Fruit fly (Drosophila melanogaster) whole organism, embryonic: Measurements from ENCODE around the gene CG8925.

Experiments used
- Ada2b ChIP-seq: fragments of 200-800 bp; sonication (Bioruptor generic); IDR thresholded peaks from 2 replicates; pipeline ENCODE4 v1.3.6; 2022; ENCODE audit warnings: missing biosample characterization, missing genetic modification characterization
- B-H2 ChIP-seq: fragments of 200-800 bp; sonication (Bioruptor generic); optimal IDR thresholded peaks from 2 replicates; lab custom pipeline; 2018; ENCODE audit warnings: missing biosample characterization, mild to moderate bottlenecking, missing genetic modification characterization
- C15 ChIP-seq: fragments of 200-800 bp; sonication (Bioruptor generic); IDR thresholded peaks from 3 replicates; pipeline ENCODE4 v1.3.6; 2022; ENCODE audit warnings: missing biosample characterization, missing genetic modification characterization
- CG11456 ChIP-seq: fragments of 200-800 bp; sonication (Bioruptor generic); IDR thresholded peaks from 3 replicates; pipeline ENCODE4 v1.3.6; 2022; ENCODE audit warnings: missing biosample characterization, missing genetic modification characterization
- CG13123 ChIP-seq: fragments of 200-800 bp; sonication (Bioruptor generic); optimal IDR thresholded peaks from 2 replicates; lab custom pipeline; 2016; ENCODE audit warnings: missing biosample characterization, missing genetic modification characterization
- CG13287 ChIP-seq: fragments of 200-800 bp; sonication (Bioruptor generic); IDR thresholded peaks from 2 replicates; pipeline ENCODE4 v1.3.6; 2022; ENCODE audit warnings: missing biosample characterization, missing genetic modification characterization; ENCODE audit not compliant: partially characterized antibody
- CG13624 ChIP-seq: fragments of 200-800 bp; sonication (Bioruptor generic); optimal IDR thresholded peaks from 2 replicates; lab custom pipeline; 2016; ENCODE audit warnings: missing biosample characterization, missing genetic modification characterization
- CG15269 ChIP-seq: fragments of 200-800 bp; sonication (Bioruptor generic); optimal IDR thresholded peaks from 2 replicates; lab custom pipeline; 2018; ENCODE audit warnings: missing biosample characterization, mild to moderate bottlenecking, missing genetic modification characterization, moderate library complexity
- CG15696 ChIP-seq: fragments of 200-800 bp; sonication (Bioruptor generic); optimal IDR thresholded peaks from 2 replicates; lab custom pipeline; 2019; ENCODE audit warnings: missing biosample characterization, mild to moderate bottlenecking, missing genetic modification characterization, moderate library complexity
- CG17186 ChIP-seq: fragments of 200-800 bp; sonication (Bioruptor generic); optimal IDR thresholded peaks from 3 replicates; lab custom pipeline; 2017; ENCODE audit warnings: missing biosample characterization, missing genetic modification reagents, missing genetic modification characterization
- CG17361 ChIP-seq: fragments of 200-800 bp; sonication (Bioruptor generic); IDR thresholded peaks from 3 replicates; pipeline ENCODE4 v1.3.6; 2022; ENCODE audit warnings: missing biosample characterization, missing genetic modification characterization
- CG17612 ChIP-seq: fragments of 200-800 bp; sonication (Bioruptor generic); IDR thresholded peaks from 2 replicates; pipeline ENCODE4 v1.3.6; 2022; ENCODE audit warnings: missing biosample characterization, missing genetic modification characterization
- CG30403 ChIP-seq: fragments of 200-800 bp; sonication (Bioruptor generic); optimal IDR thresholded peaks from 3 replicates; lab custom pipeline; 2016; ENCODE audit warnings: missing biosample characterization, missing genetic modification characterization
- CG3163 ChIP-seq: fragments of 200-800 bp; sonication (Bioruptor generic); optimal IDR thresholded peaks from 3 replicates; lab custom pipeline; 2016; ENCODE audit warnings: missing biosample characterization, missing genetic modification characterization
- CG4360 ChIP-seq: fragments of 200-800 bp; sonication (Bioruptor generic); IDR thresholded peaks from 2 replicates; pipeline ENCODE4 v1.3.6; 2022; ENCODE audit warnings: missing biosample characterization, missing genetic modification characterization
- CG4707 ChIP-seq: fragments of 200-800 bp; sonication (Bioruptor generic); optimal IDR thresholded peaks from 2 replicates; lab custom pipeline; 2018; ENCODE audit warnings: missing biosample characterization, mild to moderate bottlenecking, missing genetic modification characterization, moderate library complexity
- CG5180 ChIP-seq: fragments of 200-800 bp; sonication (Bioruptor generic); optimal IDR thresholded peaks from 3 replicates; lab custom pipeline; 2017; ENCODE audit warnings: missing biosample characterization, missing genetic modification characterization, mild to moderate bottlenecking, moderate library complexity, missing genetic modification reagents
- CG6683 ChIP-seq: fragments of 200-800 bp; sonication (Bioruptor generic); optimal IDR thresholded peaks from 2 replicates; lab custom pipeline; 2017; ENCODE audit warnings: missing biosample characterization, mild to moderate bottlenecking, missing genetic modification characterization, missing genetic modification reagents
- CG7839 ChIP-seq: fragments of 200-800 bp; sonication (Bioruptor generic); optimal IDR thresholded peaks from 3 replicates; lab custom pipeline; 2018; ENCODE audit warnings: missing biosample characterization, mild to moderate bottlenecking, missing genetic modification characterization, moderate library complexity
- CG7987 ChIP-seq: fragments of 200-800 bp; sonication (Bioruptor generic); optimal IDR thresholded peaks from 2 replicates; lab custom pipeline; 2018; ENCODE audit warnings: missing biosample characterization, mild to moderate bottlenecking, missing genetic modification characterization, moderate library complexity
- CG8478 ChIP-seq: fragments of >200 bp; optimal IDR thresholded peaks from 2 replicates; lab custom pipeline; 2018
- Deaf1 ChIP-seq: fragments of 200-800 bp; optimal IDR thresholded peaks from 3 replicates; lab custom pipeline; 2019; ENCODE audit warnings: missing biosample characterization, mild to moderate bottlenecking, missing genetic modification characterization, moderate library complexity
- Elba2 ChIP-seq: fragments of 200-800 bp; sonication (Bioruptor generic); optimal IDR thresholded peaks from 3 replicates; lab custom pipeline; 2016; ENCODE audit warnings: missing biosample characterization, missing genetic modification characterization
- Gug ChIP-seq: fragments of 200-800 bp; sonication (Bioruptor generic); IDR thresholded peaks from 4 replicates; pipeline ENCODE4 v1.3.6; 2022; ENCODE audit warnings: missing biosample characterization, missing genetic modification characterization
- HLH3B ChIP-seq: fragments of 200-800 bp; sonication (Bioruptor generic); IDR thresholded peaks from 2 replicates; pipeline ENCODE4 v1.3.6; 2022; ENCODE audit warnings: missing biosample characterization, missing genetic modification characterization
- Hr78 ChIP-seq, 2 experiments: fragments of 200-800 bp in 1 of 2; fragments of >200 bp in 1 of 2; sonication (Bioruptor generic) in 1 of 2; optimal IDR thresholded peaks; 2 replicates each; lab custom pipeline; 2017 to 2019; ENCODE audit warnings: missing biosample characterization in 2 of 2, missing genetic modification characterization in 2 of 2, mild to moderate bottlenecking in 1 of 2, moderate library complexity in 1 of 2
- MESR4 ChIP-seq: fragments of 200-800 bp; sonication (Bioruptor generic); optimal IDR thresholded peaks from 2 replicates; lab custom pipeline; 2018; ENCODE audit warnings: missing biosample characterization, mild to moderate bottlenecking, missing genetic modification characterization, moderate library complexity
- Med ChIP-seq: fragments of 200-800 bp; sonication (Bioruptor generic); peaks from one replicate; lab custom pipeline; 2016; ENCODE audit warnings: missing biosample characterization, missing genetic modification characterization, mild to moderate bottlenecking, inconsistent platforms, moderate library complexity
- Oaz ChIP-seq: fragments of 200-800 bp; sonication (Bioruptor generic); IDR thresholded peaks from 2 replicates; pipeline ENCODE4 v1.3.6; 2022; ENCODE audit warnings: missing biosample characterization, missing genetic modification characterization
- TFAM ChIP-seq: fragments of 200-800 bp; sonication (Bioruptor generic); optimal IDR thresholded peaks from 2 replicates; lab custom pipeline; 2017; ENCODE audit warnings: missing biosample characterization, missing genetic modification characterization, inconsistent platforms
- YL-1 ChIP-seq: fragments of 200-800 bp; sonication (Bioruptor generic); optimal IDR thresholded peaks from 3 replicates; lab custom pipeline; 2017; ENCODE audit warnings: missing biosample characterization, mild to moderate bottlenecking, missing genetic modification characterization
- ab ChIP-seq: fragments of 200-800 bp; sonication (Bioruptor generic); optimal IDR thresholded peaks from 2 replicates; lab custom pipeline; 2016; ENCODE audit warnings: missing biosample characterization, missing genetic modification characterization
- aop ChIP-seq: fragments of 200-800 bp; sonication (Bioruptor generic); IDR thresholded peaks from 2 replicates; pipeline ENCODE4 v1.3.6; 2022; ENCODE audit warnings: missing biosample characterization, missing genetic modification characterization
- bcd ChIP-seq: fragments of 200-800 bp; sonication (Bioruptor generic); optimal IDR thresholded peaks from 2 replicates; lab custom pipeline; 2017; ENCODE audit warnings: missing biosample characterization, mild to moderate bottlenecking, missing genetic modification characterization
- br ChIP-seq: fragments of >200 bp; optimal IDR thresholded peaks from 2 replicates; lab custom pipeline; 2017
- cato ChIP-seq: fragments of 200-800 bp; sonication (Bioruptor generic); optimal IDR thresholded peaks from 2 replicates; lab custom pipeline; 2016; ENCODE audit warnings: missing biosample characterization, missing genetic modification characterization, borderline replicate concordance
- dati ChIP-seq: fragments of 200-800 bp; sonication (Bioruptor generic); IDR thresholded peaks from 2 replicates; pipeline ENCODE4 v1.3.6; 2022; ENCODE audit warnings: missing biosample characterization, missing genetic modification characterization
- eve ChIP-seq, 2 experiments: fragments of >200 bp; optimal IDR thresholded peaks; 2 replicates each; lab custom pipeline; 2017; ENCODE audit warnings: missing biosample characterization in 2 of 2, missing genetic modification characterization in 2 of 2
- exex ChIP-seq: fragments of 200-800 bp; sonication (Bioruptor generic); optimal IDR thresholded peaks from 4 replicates; lab custom pipeline; 2018; ENCODE audit warnings: missing biosample characterization, mild to moderate bottlenecking, missing genetic modification characterization, moderate library complexity
- gcm2 ChIP-seq: fragments of 200-800 bp; sonication (Bioruptor generic); optimal IDR thresholded peaks from 2 replicates; lab custom pipeline; 2016; ENCODE audit warnings: missing biosample characterization, missing genetic modification characterization
- gsb ChIP-seq: fragments of 200-800 bp; sonication (Bioruptor generic); IDR thresholded peaks from 2 replicates; pipeline ENCODE4 v1.3.6; 2022; ENCODE audit warnings: missing biosample characterization, missing genetic modification characterization
- jigr1 ChIP-seq: fragments of 200-800 bp; sonication (Bioruptor generic); IDR thresholded peaks from 3 replicates; pipeline ENCODE4 v1.3.6; 2022; ENCODE audit warnings: missing biosample characterization, missing genetic modification characterization
- kah ChIP-seq: fragments of 200-800 bp; sonication (Bioruptor generic); optimal IDR thresholded peaks from 2 replicates; lab custom pipeline; 2018; ENCODE audit warnings: missing biosample characterization, mild to moderate bottlenecking, missing genetic modification characterization
- lov ChIP-seq, 2 experiments: fragments of 200-800 bp in 1 of 2; fragments of >200 bp in 1 of 2; sonication (Bioruptor generic) in 1 of 2; IDR thresholded peaks in 1 of 2; optimal IDR thresholded peaks in 1 of 2; 2 replicates in 1 of 2; 3 replicates in 1 of 2; pipeline versions ENCODE4 v1.3.6 to Lab custom; 2017 to 2022; ENCODE audit warnings: missing biosample characterization in 1 of 2, missing genetic modification characterization in 1 of 2
- ro ChIP-seq: fragments of 200-800 bp; sonication (Bioruptor generic); IDR thresholded peaks from 2 replicates; pipeline ENCODE4 v1.3.6; 2022; ENCODE audit warnings: missing biosample characterization, missing genetic modification characterization
- sr ChIP-seq: fragments of 200-800 bp; sonication (Bioruptor generic); IDR thresholded peaks from 3 replicates; pipeline ENCODE4 v1.3.6; 2022; ENCODE audit warnings: missing biosample characterization, missing genetic modification characterization
- tio ChIP-seq: fragments of 200-800 bp; sonication (Bioruptor generic); optimal IDR thresholded peaks from 2 replicates; lab custom pipeline; 2017; ENCODE audit warnings: missing biosample characterization, missing genetic modification characterization, inconsistent platforms
- vfl ChIP-seq: fragments of 200-800 bp; sonication (Bioruptor generic); optimal IDR thresholded peaks from 2 replicates; lab custom pipeline; 2016; ENCODE audit warnings: missing biosample characterization, missing genetic modification characterization

CG8925 gene

DNA sequence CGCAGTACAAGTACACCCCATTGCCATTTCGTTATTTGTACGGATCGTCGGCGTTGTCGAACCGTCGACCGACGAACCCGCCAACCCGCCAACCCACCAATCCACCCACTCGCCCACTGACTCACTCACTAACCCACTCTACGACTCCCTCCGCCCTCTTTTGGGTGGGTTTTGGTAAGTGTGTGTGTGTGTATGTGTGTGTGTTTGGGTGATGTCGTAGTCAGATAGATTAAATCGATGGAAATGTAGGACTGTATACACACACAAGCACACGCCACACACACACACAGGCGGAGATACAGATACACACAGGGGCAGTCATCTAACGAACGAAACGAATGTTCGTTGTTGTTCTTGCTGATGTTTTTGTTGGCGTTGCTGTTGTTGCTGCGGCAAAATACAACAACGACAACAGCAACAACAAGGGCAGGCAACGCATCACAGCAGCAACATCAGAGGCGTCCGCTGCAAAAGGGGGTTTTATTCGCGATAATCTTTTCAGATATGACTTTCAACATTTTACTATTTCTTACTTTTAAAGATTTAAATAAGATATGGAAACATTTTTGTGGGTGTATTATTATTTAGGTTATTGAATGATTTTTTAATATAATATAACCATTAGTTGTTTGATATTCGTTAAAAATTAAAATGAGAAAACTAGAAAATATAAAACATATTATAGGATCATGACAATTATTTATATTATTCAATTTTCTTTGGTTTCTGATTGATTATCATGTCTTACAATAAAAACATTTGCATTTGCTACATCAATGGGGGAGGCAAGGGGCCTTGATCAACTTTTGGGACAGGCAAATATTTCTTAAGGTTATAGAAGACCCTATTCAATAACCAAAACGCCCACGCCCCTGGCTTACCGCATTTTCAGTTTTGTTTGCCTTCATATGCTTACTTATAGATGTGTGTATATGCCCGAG, 49.8 kb downstream of the CG8925 start (continued):
- TF ChIP-seq CG11456 (GFP tag; lab: Robert Waterston, UW) (peak; percentile 80), CG13624 (no peak), bcd (peak; percentile 96), CG6683 (GFP tag; lab: Kevin White, UChicago) (peak; percentile 81), gcm2 (GFP tag; lab: Kevin White, UChicago) (peak; percentile 52), Ada2b (GFP tag; lab: Robert Waterston, UW) (0 out of 2 replicates have a peak, but pooled peaks have one; percentile 6), gsb (peak; percentile 55), br (lab: Kevin White, UChicago) (no peak), CG15269 (tag; lab: Kevin White, UChicago) (peak; percentile 93), CG17612 (GFP tag; lab: Robert Waterston, UW) (no peak; the same call in 1 of the 2 replicates), CG15696 (tag; lab: Kevin White, UChicago) (peak; percentile 81), CG7987 (GFP tag; lab: Kevin White, UChicago) (no peak), C15 (0 out of 3 replicates have a peak, but pooled peaks have one; percentile 50), aop (GFP tag; lab: Robert Waterston, UW) (peak; percentile 33; the same call in 1 of the 2 replicates), HLH3B (GFP tag; lab: Robert Waterston, UW) (peak; percentile 76; the same call in 1 of the 2 replicates), CG4360 (GFP tag; lab: Robert Waterston, UW) (peak; percentile 99), ro (no peak; the same call in 1 of the 2 replicates), CG5180 (GFP tag; lab: Kevin White, UChicago) (peak; percentile 68), CG13123 (peak; percentile 73), tio (GFP tag; lab: Kevin White, UChicago) (peak; percentile 94), sr (peak; percentile 15; the same call in 2 of the 3 replicates), Elba2 (GFP tag; lab: Kevin White, UChicago) (no peak), CG3163 (GFP tag; lab: Kevin White, UChicago) (no peak), jigr1 (no peak; the same call in 2 of the 3 replicates), CG17186 (GFP tag; lab: Kevin White, UChicago) (no peak), Hr78 (GFP tag; optimal IDR thresholded peaks at IDR 0.05; lab: Kevin White, UChicago) (peak in 1 of 2 experiments; percentile 91), CG8478 (lab: Kevin White, UChicago) (peak; percentile 94), TFAM (GFP tag; lab: Kevin White, UChicago) (no peak), MESR4 (no peak), Oaz (GFP tag; lab: Robert Waterston, UW) (peak; percentile 31), CG7839 (peak; percentile 95), Gug (GFP tag; lab: Robert Waterston, UW) (peak; percentile 89), eve (GFP tag; optimal IDR thresholded peaks at IDR 0.05; lab: Kevin White, UChicago) (no peak), exex (tag; lab: Kevin White, UChicago) (peak; percentile 58)

- peak; percentile 99 for TF ChIP-seq dati (GFP tag; lab: Robert Waterston, UW)
- TF ChIP-seq exex (tag; lab: Kevin White, UChicago): peak; percentile 94
- peak; percentile 98 for TF ChIP-seq ab (GFP tag; lab: Kevin White, UChicago)
- peak; percentile 98 for TF ChIP-seq CG4707 (GFP tag; lab: Kevin White, UChicago)
- TF ChIP-seq lov (optimal IDR thresholded peaks at IDR 0.05; lab: Kevin White, UChicago): no peak
- peak; percentile 100 for TF ChIP-seq lov (GFP tag; IDR thresholded peaks at IDR 0.05; lab: Robert Waterston, UW)
- TF ChIP-seq CG13287 (GFP tag; lab: Robert Waterston, UW): no peak
- peak; percentile 95 for TF ChIP-seq B-H2 (GFP tag; lab: Kevin White, UChicago)
- TF ChIP-seq Med: peak; percentile 100
- TF ChIP-seq cato: peak; percentile 98
- TF ChIP-seq Deaf1 (tag; lab: Kevin White, UChicago): peak; percentile 90
- TF ChIP-seq kah: peak; percentile 97
- peak; percentile 98 for TF ChIP-seq CG17612 (GFP tag; lab: Robert Waterston, UW)
- TF ChIP-seq YL-1 (GFP tag; lab: Kevin White, UChicago): peak; percentile 94
- peak; percentile 86 for TF ChIP-seq CG17361 (GFP tag; lab: Robert Waterston, UW)
- peak; percentile 99 for TF ChIP-seq vfl (GFP tag; lab: Kevin White, UChicago)
- TF ChIP-seq TFAM (GFP tag; lab: Kevin White, UChicago): peak; percentile 96
- TF ChIP-seq CG30403 (GFP tag; lab: Kevin White, UChicago): peak; percentile 99
Measured at dm6 chr3R:16222300-16222903, 50.6 kb downstream of the CG8925 start.
